Fruit fly (Drosophila melanogaster): ENCODE results near the gene Polr2J.

The Polr2J gene

DNA sequence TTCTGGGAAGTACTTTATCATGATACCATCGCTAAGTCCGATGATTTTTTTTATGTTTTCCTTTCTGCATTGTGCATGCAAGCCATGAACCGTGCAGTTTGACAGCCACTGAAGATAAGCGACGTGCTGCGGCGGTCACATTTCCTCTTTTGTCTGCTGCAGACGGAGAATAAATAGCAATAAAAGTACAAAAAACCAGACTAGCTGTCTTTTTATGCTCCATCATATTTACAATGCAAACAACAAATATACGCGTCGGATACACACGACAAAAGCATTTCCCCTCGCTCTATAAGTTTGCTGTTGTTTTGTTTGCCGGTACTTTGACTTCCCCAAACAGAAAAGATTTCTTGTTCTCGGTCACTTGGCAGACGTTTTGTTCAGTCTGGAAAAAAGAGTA, 30.4 kb downstream of the Polr2J start (continued):
- TF ChIP-seq Ets97D (GFP tag; optimal IDR thresholded peaks at IDR 0.05) (peak; percentile 7), chm (GFP tag; IDR thresholded peaks at IDR 0.05) (peak; percentile 84), CG2678 (tag; optimal IDR thresholded peaks at IDR 0.05) (peak; percentile 80), Atf6 (GFP tag; IDR thresholded peaks at IDR 0.05) (no peak), Bteb2 (GFP tag; optimal IDR thresholded peaks at IDR 0.05) (no peak), Deaf1 (tag; optimal IDR thresholded peaks at IDR 0.05) (no peak), slbo (GFP tag; IDR thresholded peaks at IDR 0.05) (no peak), yki (optimal IDR thresholded peaks at IDR 0.05) (no peak), org-1 (GFP tag; optimal IDR thresholded peaks at IDR 0.05) (peak; percentile 72), CG1024 (GFP tag; IDR thresholded peaks at IDR 0.05) (peak; percentile 45; the same call in 1 of the 2 replicates), inv (GFP tag; IDR thresholded peaks at IDR 0.05; ENCODE audit: partially characterized antibody) (no peak), jumu (GFP tag; optimal IDR thresholded peaks at IDR 0.05) (peak; percentile 67), Pdp1 (GFP tag; optimal IDR thresholded peaks at IDR 0.05) (peak; percentile 44 to 63), Xbp1 (GFP tag; optimal IDR thresholded peaks at IDR 0.05) (peak; percentile 45), CG6854 (GFP tag; optimal IDR thresholded peaks at IDR 0.05) (no peak), CG33213 (GFP tag; optimal IDR thresholded peaks at IDR 0.05) (peak; percentile 83), CrebB (tag; optimal IDR thresholded peaks at IDR 0.05) (peak; percentile 72), emc (GFP tag; optimal IDR thresholded peaks at IDR 0.05) (no peak), mld (GFP tag; IDR thresholded peaks at IDR 0.05; ENCODE audit: partially characterized antibody) (no peak), Gug (GFP tag; IDR thresholded peaks at IDR 0.05) (no peak), Mad (GFP tag; optimal IDR thresholded peaks at IDR 0.05) (peak; percentile 32), wor (GFP tag; IDR thresholded peaks at IDR 0.05) (0 out of 2 replicates have a peak, but pooled peaks have one; percentile 22), CG10654 (GFP tag; optimal IDR thresholded peaks at IDR 0.05) (peak; percentile 57), Bgb (GFP tag; IDR thresholded peaks at IDR 0.05; ENCODE audit: partially characterized antibody) (no peak), CG1233 (GFP tag; optimal IDR thresholded peaks at IDR 0.05) (peak; percentile 77), CG18599 (GFP tag; optimal IDR thresholded peaks at IDR 0.05) (peak; percentile 61), caup (GFP tag; optimal IDR thresholded peaks at IDR 0.05; ENCODE audit: severe bottlenecking) (peak; percentile 33), onecut (GFP tag; IDR thresholded peaks at IDR 0.05) (peak; percentile 72), CG3065 (GFP tag; optimal IDR thresholded peaks at IDR 0.05) (peak; percentile 72), eyg (GFP tag; optimal IDR thresholded peaks at IDR 0.05) (peak; percentile 33), Hmr (GFP tag; optimal IDR thresholded peaks at IDR 0.05) (no peak), crol (GFP tag; IDR thresholded peaks at IDR 0.05) (peak; percentile 37; the same call in 1 of the 2 replicates), CG16815 (GFP tag; optimal IDR thresholded peaks at IDR 0.05) (peak; percentile 27), CG10959 (GFP tag; IDR thresholded peaks at IDR 0.05) (peak; percentile 54), Stat92E (GFP tag; optimal IDR thresholded peaks at IDR 0.05) (peak in 1 of 3 experiments; percentile 63), so (GFP tag; IDR thresholded peaks at IDR 0.05) (peak; percentile 48; the same call in 1 of the 3 replicates), Fer1 (GFP tag; optimal IDR thresholded peaks at IDR 0.05) (peak; percentile 19), her (GFP tag; optimal IDR thresholded peaks at IDR 0.05) (peak; percentile 59), pan (optimal IDR thresholded peaks at IDR 0.05) (no peak), pan (GFP tag; optimal IDR thresholded peaks at IDR 0.05 in 1 of 2, IDR thresholded peaks at IDR 0.05 in 1 of 2) (peak in 1 of 2 experiments; percentile 62), btn (GFP tag; optimal IDR thresholded peaks at IDR 0.05) (peak; percentile 75), dm (GFP tag; optimal IDR thresholded peaks at IDR 0.05) (peak; percentile 24), ac (GFP tag; optimal IDR thresholded peaks at IDR 0.05) (peak; percentile 85), rib (GFP tag; IDR thresholded peaks at IDR 0.05) (peak; percentile 50), ash1 (GFP tag; optimal IDR thresholded peaks at IDR 0.05) (no peak), Poxn (GFP tag; IDR thresholded peaks at IDR 0.05) (no peak), CG8290 (GFP tag; optimal IDR thresholded peaks at IDR 0.05) (peak; percentile 91), CG8290 (tag; optimal IDR thresholded peaks at IDR 0.05) (peak; percentile 62 to 76), fd64A (GFP tag; optimal IDR thresholded peaks at IDR 0.05) (peak; percentile 92), CG10565 (GFP tag; optimal IDR thresholded peaks at IDR 0.05) (no peak), tx (GFP tag; optimal IDR thresholded peaks at IDR 0.05) (peak; percentile 48), Aef1 (GFP tag; IDR thresholded peaks at IDR 0.05) (no peak)
